Fruit fly (Drosophila melanogaster) whole organism, pupa: ENCODE measurements around the gene flfl.

Experiments
- CG10348 ChIP-seq: fragments of 200-800 bp; sonication (Bioruptor generic); IDR thresholded peaks from 2 replicates; pipeline ENCODE4 v1.3.6; 2022; ENCODE audit warnings: missing biosample characterization, missing genetic modification characterization
- CG12605 ChIP-seq: fragments of 200-800 bp; sonication (Bioruptor generic); IDR thresholded peaks from 2 replicates; pipeline ENCODE4 v1.3.6; 2022; ENCODE audit warnings: missing biosample characterization, missing genetic modification characterization
- CG13204 ChIP-seq: fragments of 200-800 bp; sonication (Bioruptor generic); optimal IDR thresholded peaks from 2 replicates; lab custom pipeline; 2018; ENCODE audit warnings: missing biosample characterization, mild to moderate bottlenecking, missing genetic modification characterization, moderate library complexity
- CG15710 ChIP-seq: fragments of 200-800 bp; sonication (Bioruptor generic); optimal IDR thresholded peaks from 2 replicates; lab custom pipeline; 2018; ENCODE audit warnings: missing biosample characterization, mild to moderate bottlenecking, missing genetic modification characterization, moderate library complexity
- CG4496 ChIP-seq: fragments of 200-800 bp; sonication (Bioruptor generic); IDR thresholded peaks from 3 replicates; pipeline ENCODE4 v1.3.6; 2022; ENCODE audit warnings: missing biosample characterization, missing genetic modification characterization
- CG8301 ChIP-seq: fragments of 200-800 bp; sonication (Bioruptor generic); optimal IDR thresholded peaks from 2 replicates; lab custom pipeline; 2018; ENCODE audit warnings: missing biosample characterization, mild to moderate bottlenecking, missing genetic modification characterization
- EcR ChIP-seq: fragments of 200-800 bp; sonication (Bioruptor generic); optimal IDR thresholded peaks from 3 replicates; lab custom pipeline; 2019; ENCODE audit warnings: missing biosample characterization, missing genetic modification characterization, mild to moderate bottlenecking, moderate library complexity, missing genetic modification reagents
- Pif1B ChIP-seq: fragments of 200-800 bp; sonication (Bioruptor generic); optimal IDR thresholded peaks from 3 replicates; lab custom pipeline; 2016; ENCODE audit warnings: missing biosample characterization, missing genetic modification characterization
- gl ChIP-seq: fragments of 200-800 bp; sonication (Bioruptor generic); optimal IDR thresholded peaks from 2 replicates; lab custom pipeline; 2018; ENCODE audit warnings: missing biosample characterization, mild to moderate bottlenecking, missing genetic modification characterization

DNA sequence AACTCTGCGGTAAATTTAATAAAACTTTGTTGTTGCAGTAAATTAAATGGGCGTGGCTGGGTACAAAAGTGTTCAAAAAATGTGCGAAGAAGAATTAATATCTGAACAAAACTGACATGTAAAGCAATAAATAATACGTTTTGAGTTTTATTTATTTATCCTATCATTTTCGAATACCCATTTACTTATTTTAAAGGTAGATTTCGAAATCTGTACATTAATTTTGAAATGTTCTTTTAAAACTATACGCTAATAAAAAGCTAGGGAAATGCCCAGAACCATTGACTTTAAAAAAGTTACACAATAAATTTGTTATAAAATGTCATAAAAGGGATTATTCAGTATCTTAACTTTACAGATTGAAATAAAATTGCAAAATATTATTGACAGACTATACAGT, 28.0 kb downstream of the flfl start, which contains the start of the genes primo-1 and primo-2:
- no peak for TF ChIP-seq CG8301 (tag; lab: Kevin White, UChicago)
- no peak for TF ChIP-seq CG10348 (GFP tag; lab: Robert Waterston, UW)
- TF ChIP-seq CG4496 (GFP tag; lab: Robert Waterston, UW), result no peak
- no peak for TF ChIP-seq gl
- no peak for TF ChIP-seq EcR (GFP tag; lab: Kevin White, UChicago)
- no peak for TF ChIP-seq CG15710 (tag; lab: Kevin White, UChicago)
- TF ChIP-seq CG12605 (GFP tag; lab: Robert Waterston, UW), result no peak
- no peak for TF ChIP-seq CG13204
- TF ChIP-seq Pif1B (GFP tag; lab: Kevin White, UChicago), result no peak
